Worm (Caenorhabditis elegans) whole organism, L4 larva: ENCODE results near the gene srz-14.

Experiments used
- D1046.2 ChIP-seq: fragments of 200-800 bp; sonication (Bioruptor generic); IDR thresholded peaks from 2 replicates; pipeline ENCODE4 v1.3.6; 2022; ENCODE audit warnings: missing genetic modification characterization, missing compliant biosample characterization
- F26F4.8 ChIP-seq: fragments of 200-800 bp; sonication (Bioruptor generic); conservative IDR thresholded peaks from 2 replicates; pipeline ENCODE4 v1.3.6; 2022; ENCODE audit warnings: missing genetic modification characterization, missing compliant biosample characterization
- F49E8.2 ChIP-seq: sonication (generic microtip); optimal IDR thresholded peaks from 2 replicates; lab custom pipeline; 2016; ENCODE audit warnings: missing compliant biosample characterization, mild to moderate bottlenecking, missing genetic modification characterization, borderline replicate concordance
- R02D3.7 ChIP-seq: fragments of 150-350 bp; sonication (generic microtip); optimal IDR thresholded peaks from 3 replicates; lab custom pipeline; 2014; ENCODE audit warnings: missing biosample characterization, missing genetic modification characterization
- T20F7.1 ChIP-seq: fragments of 200-800 bp; sonication (Bioruptor generic); optimal IDR thresholded peaks from 2 replicates; lab custom pipeline; 2018; ENCODE audit warnings: mild to moderate bottlenecking, missing genetic modification characterization, missing compliant biosample characterization
- Y48G9A.11 ChIP-seq: fragments of 200-800 bp; sonication (Bioruptor generic); IDR thresholded peaks from 2 replicates; pipeline ENCODE4 v1.3.6; 2022; ENCODE audit warnings: missing genetic modification reagents, missing genetic modification characterization, missing compliant biosample characterization
- Y75B8A.6 ChIP-seq: fragments of 200-800 bp; sonication (Bioruptor generic); IDR thresholded peaks from 2 replicates; pipeline ENCODE4 v1.3.6; 2022; ENCODE audit warnings: missing genetic modification reagents, missing genetic modification characterization, missing compliant biosample characterization
- ZK546.5 ChIP-seq, 2 experiments: sonication (generic microtip); optimal IDR thresholded peaks; 2 replicates each; lab custom pipeline; 2017; ENCODE audit warnings: missing biosample characterization in 2 of 2, missing genetic modification characterization in 2 of 2
- arid-1 ChIP-seq: fragments of 200-800 bp; sonication (Bioruptor generic); conservative IDR thresholded peaks from 2 replicates; pipeline ENCODE4 v1.3.6; 2022; ENCODE audit warnings: missing genetic modification reagents, missing genetic modification characterization, missing compliant biosample characterization
- ceh-82 ChIP-seq: sonication (generic microtip); optimal IDR thresholded peaks from 2 replicates; lab custom pipeline; 2017; ENCODE audit warnings: missing biosample characterization, missing genetic modification characterization
- daf-12 ChIP-seq: fragments of 150-350 bp; optimal IDR thresholded peaks from 2 replicates; lab custom pipeline; 2014; ENCODE audit warnings: missing biosample characterization, missing genetic modification reagents, missing genetic modification characterization
- daf-16 ChIP-seq, 3 experiments: sonication (generic microtip); optimal IDR thresholded peaks; 2 replicates each; lab custom pipeline; 2016 to 2017; ENCODE audit warnings: missing genetic modification characterization in 3 of 3, missing genetic modification reagents in 3 of 3, mild to moderate bottlenecking in 2 of 3, missing compliant biosample characterization in 2 of 3, missing biosample characterization in 1 of 3, moderate library complexity in 1 of 3
- daf-19 ChIP-seq: fragments of 200-800 bp; sonication (Bioruptor generic); conservative IDR thresholded peaks from 2 replicates; pipeline ENCODE4 v1.3.6; 2022; ENCODE audit warnings: missing genetic modification characterization, missing compliant biosample characterization
- daf-8 ChIP-seq: fragments of 200-800 bp; sonication (Bioruptor generic); IDR thresholded peaks from 2 replicates; pipeline ENCODE4 v1.3.6; 2022; ENCODE audit warnings: missing genetic modification characterization, missing compliant biosample characterization
- egl-27 ChIP-seq: sonication (generic microtip); optimal IDR thresholded peaks from 3 replicates; lab custom pipeline; 2017; ENCODE audit warnings: missing biosample characterization, missing genetic modification reagents, missing genetic modification characterization
- fos-1 ChIP-seq: fragments of 150-350 bp; optimal IDR thresholded peaks from 2 replicates; lab custom pipeline; 2014; ENCODE audit warnings: missing biosample characterization, missing genetic modification characterization
- hlh-30 ChIP-seq: sonication (generic microtip); optimal IDR thresholded peaks from 2 replicates; lab custom pipeline; 2017; ENCODE audit warnings: antibody characterized with exemption, mild to moderate bottlenecking, missing genetic modification characterization, missing compliant biosample characterization; ENCODE audit not compliant: insufficient read depth
- lin-38 ChIP-seq: fragments of 200-800 bp; sonication (Bioruptor generic); IDR thresholded peaks from 2 replicates; pipeline ENCODE4 v1.3.6; 2022; ENCODE audit warnings: missing genetic modification reagents, missing genetic modification characterization, missing compliant biosample characterization
- lsy-2 ChIP-seq, 2 experiments: fragments of 150-350 bp in 1 of 2; sonication (generic microtip) in 1 of 2; optimal IDR thresholded peaks; 2 replicates each; lab custom pipeline; 2014 to 2017; ENCODE audit warnings: missing biosample characterization in 2 of 2, missing genetic modification characterization in 2 of 2
- madf-5 ChIP-seq, 2 experiments: fragments of 200-800 bp; sonication (Bioruptor generic); IDR thresholded peaks; 2 replicates each; pipeline ENCODE4 v1.3.6; 2022; ENCODE audit warnings: missing compliant biosample characterization in 2 of 2, missing genetic modification characterization in 2 of 2
- mdl-1 ChIP-seq, 2 experiments: fragments of 150-350 bp in 1 of 2; sonication (generic microtip) in 1 of 2; optimal IDR thresholded peaks; 2 replicates each; lab custom pipeline; 2014 to 2017; ENCODE audit warnings: missing biosample characterization in 2 of 2, missing genetic modification characterization in 2 of 2
- mes-2 ChIP-seq: sonication (generic microtip); optimal IDR thresholded peaks from 2 replicates; lab custom pipeline; 2016; ENCODE audit warnings: missing genotype, mild to moderate bottlenecking, missing genetic modification characterization, missing compliant biosample characterization; ENCODE audit not compliant: poor library complexity, severe bottlenecking
- mxl-2 ChIP-seq: fragments of 200-800 bp; sonication (Bioruptor generic); conservative IDR thresholded peaks from 2 replicates; pipeline ENCODE4 v1.3.6; 2022; ENCODE audit warnings: missing genetic modification reagents, missing genetic modification characterization, missing compliant biosample characterization
- nhr-102 ChIP-seq: sonication (generic microtip); optimal IDR thresholded peaks from 2 replicates; lab custom pipeline; 2016; ENCODE audit warnings: mild to moderate bottlenecking, missing genetic modification characterization, moderate library complexity, missing compliant biosample characterization
- nhr-11 ChIP-seq: fragments of 150-350 bp; optimal IDR thresholded peaks from 2 replicates; lab custom pipeline; 2014; ENCODE audit warnings: missing biosample characterization, missing genetic modification characterization
- nhr-111 ChIP-seq: fragments of 200-800 bp; sonication (Bioruptor generic); optimal IDR thresholded peaks from 2 replicates; lab custom pipeline; 2018; ENCODE audit warnings: mild to moderate bottlenecking, missing genetic modification characterization, missing compliant biosample characterization
- nhr-25 ChIP-seq: sonication (generic microtip); optimal IDR thresholded peaks from 2 replicates; lab custom pipeline; 2017; ENCODE audit warnings: missing genetic modification characterization, mild to moderate bottlenecking, missing compliant biosample characterization, antibody characterized with exemption, moderate library complexity, borderline replicate concordance; ENCODE audit not compliant: insufficient read depth
- nhr-42 ChIP-seq: fragments of 200-800 bp; sonication (Bioruptor generic); IDR thresholded peaks from 2 replicates; pipeline ENCODE4 v1.3.6; 2022; ENCODE audit warnings: missing genetic modification characterization, missing compliant biosample characterization
- nhr-48 ChIP-seq: sonication (generic microtip); optimal IDR thresholded peaks from 2 replicates; lab custom pipeline; 2016; ENCODE audit warnings: mild to moderate bottlenecking, missing genetic modification characterization, missing compliant biosample characterization
- nhr-76 ChIP-seq: fragments of 150-350 bp; optimal IDR thresholded peaks from 2 replicates; lab custom pipeline; 2014; ENCODE audit warnings: missing biosample characterization, missing genetic modification characterization
- pha-4 ChIP-seq, 2 experiments: fragments of 150-350 bp in 1 of 2; fragments of 200-800 bp in 1 of 2; sonication (Bioruptor generic) in 1 of 2; IDR thresholded peaks in 1 of 2; optimal IDR thresholded peaks in 1 of 2; 2 replicates each; pipeline versions ENCODE4 v1.3.6 to Lab custom; 2014 to 2022; ENCODE audit warnings: missing genetic modification characterization in 2 of 2, missing genetic modification reagents in 2 of 2, missing biosample characterization in 1 of 2, missing compliant biosample characterization in 1 of 2
- rbr-2 ChIP-seq: sonication (generic microtip); optimal IDR thresholded peaks from 2 replicates; lab custom pipeline; 2016; ENCODE audit warnings: missing genotype, missing genetic modification characterization, missing compliant biosample characterization
- set-16 ChIP-seq: fragments of 200-800 bp; sonication (Bioruptor generic); IDR thresholded peaks from 2 replicates; pipeline ENCODE4 v1.3.6; 2022; ENCODE audit warnings: missing genetic modification reagents, missing genetic modification characterization, missing compliant biosample characterization
- spr-3 ChIP-seq: fragments of 200-800 bp; sonication (Bioruptor generic); optimal IDR thresholded peaks from 2 replicates; lab custom pipeline; 2018; ENCODE audit warnings: mild to moderate bottlenecking, missing genetic modification characterization, missing compliant biosample characterization
- unc-39 ChIP-seq: sonication (generic microtip); optimal IDR thresholded peaks from 2 replicates; lab custom pipeline; 2017; ENCODE audit warnings: missing biosample characterization, missing genetic modification characterization
- unc-62 ChIP-seq, 3 experiments: fragments of 150-350 bp in 1 of 3; sonication (generic microtip); optimal IDR thresholded peaks in 2 of 3; peaks in 1 of 3; 1 replicate in 1 of 3; 2 replicates in 2 of 3; lab custom pipeline; 2014 to 2017; ENCODE audit warnings: missing biosample characterization in 3 of 3, missing genetic modification characterization in 3 of 3, missing genetic modification reagents in 3 of 3, missing genotype in 1 of 3
- vab-7 ChIP-seq: fragments of 200-800 bp; sonication (Bioruptor generic); IDR thresholded peaks from 2 replicates; pipeline ENCODE4 v1.3.6; 2022; ENCODE audit warnings: missing genetic modification reagents, missing genetic modification characterization, missing compliant biosample characterization
- zfp-2 ChIP-seq: sonication (generic microtip); optimal IDR thresholded peaks from 2 replicates; lab custom pipeline; 2016; ENCODE audit warnings: mild to moderate bottlenecking, missing genetic modification characterization, missing compliant biosample characterization
- zip-2 ChIP-seq: fragments of 150-350 bp; optimal IDR thresholded peaks from 2 replicates; lab custom pipeline; 2014; ENCODE audit warnings: missing biosample characterization, missing genetic modification characterization

Gene srz-14

ce11 chrV:16183357-16183756, at the start of gene srz-14:
Gene srz-14, plus strand, starts transcription at chrV:16183657.
- TF ChIP-seq nhr-76 (no peak), rbr-2 (no peak), T20F7.1 (no peak), spr-3 (GFP tag; lab: Kevin White, UChicago) (no peak), ZK546.5 (tag; optimal IDR thresholded peaks at IDR 0.05; lab: Kevin White, UChicago) (no peak), set-16 (no peak), mdl-1 (tag; optimal IDR thresholded peaks at IDR 0.05; lab: Kevin White, UChicago) (no peak), daf-19 (GFP tag; lab: Robert Waterston, UW) (no peak), lsy-2 (tag; optimal IDR thresholded peaks at IDR 0.05; lab: Kevin White, UChicago) (no peak), Y48G9A.11 (GFP tag; lab: Robert Waterston, UW) (no peak), madf-5 (GFP tag; IDR thresholded peaks at IDR 0.05; lab: Robert Waterston, UW) (no peak), unc-62 (GFP tag; optimal IDR thresholded peaks at IDR 0.05 in 1 of 2; lab: Kevin White, UChicago) (no peak), unc-62 (tag; optimal IDR thresholded peaks at IDR 0.05; lab: Kevin White, UChicago) (no peak), Y75B8A.6 (GFP tag; lab: Robert Waterston, UW) (no peak), zip-2 (tag; lab: Kevin White, UChicago) (no peak), nhr-111 (GFP tag; lab: Kevin White, UChicago) (no peak), mes-2 (tag; lab: Kevin White, UChicago) (no peak), vab-7 (GFP tag; lab: Robert Waterston, UW) (no peak), D1046.2 (no peak), nhr-48 (tag; lab: Kevin White, UChicago) (no peak)

ce11 chrV:16137043-16137442, 46.4 kb upstream of the srz-14 start, which contains the start of gene F44G3.7:
Gene F44G3.7, minus strand, starts transcription at chrV:16137143.
- TF ChIP-seq F26F4.8 (GFP tag; lab: Robert Waterston, UW) = no peak
- no peak for TF ChIP-seq zfp-2 (tag; lab: Kevin White, UChicago)
- TF ChIP-seq fos-1 = no peak
- TF ChIP-seq lin-38 (GFP tag; lab: Robert Waterston, UW) = no peak
- TF ChIP-seq unc-39 (tag; lab: Kevin White, UChicago) = no peak
- TF ChIP-seq nhr-102 (tag; lab: Kevin White, UChicago) = no peak
- no peak for TF ChIP-seq arid-1 (GFP tag; lab: Robert Waterston, UW)
- TF ChIP-seq ceh-82 = no peak
- no peak for TF ChIP-seq nhr-42
- TF ChIP-seq daf-8 (GFP tag; lab: Robert Waterston, UW) = no peak
- no peak for TF ChIP-seq daf-16 (GFP tag; optimal IDR thresholded peaks at IDR 0.05; lab: Kevin White, UChicago)
- TF ChIP-seq daf-16 (tag; optimal IDR thresholded peaks at IDR 0.05; lab: Kevin White, UChicago) = no peak
- TF ChIP-seq nhr-11 = no peak
- TF ChIP-seq mxl-2 (GFP tag; lab: Robert Waterston, UW) = no peak
- no peak for TF ChIP-seq rbr-2
- no peak for TF ChIP-seq daf-12 (tag; lab: Kevin White, UChicago)
- no peak for TF ChIP-seq hlh-30 (tag; lab: Kevin White, UChicago)
- no peak for TF ChIP-seq unc-62 (GFP tag; optimal IDR thresholded peaks at IDR 0.05 in 1 of 2; lab: Kevin White, UChicago)
- TF ChIP-seq unc-62 (tag; optimal IDR thresholded peaks at IDR 0.05; lab: Kevin White, UChicago) = no peak
- no peak for TF ChIP-seq F49E8.2 (tag; lab: Kevin White, UChicago)
- no peak for TF ChIP-seq T20F7.1

- TF ChIP-seq nhr-48 (tag; lab: Kevin White, UChicago) (no peak), pha-4 (GFP tag; IDR thresholded peaks at IDR 0.05; lab: Robert Waterston, UW) (no peak), pha-4 (tag; optimal IDR thresholded peaks at IDR 0.05; lab: Kevin White, UChicago) (no peak), egl-27 (tag; lab: Kevin White, UChicago) (no peak), R02D3.7 (tag; lab: Kevin White, UChicago) (no peak), nhr-42 (no peak), nhr-25 (tag; lab: Kevin White, UChicago) (no peak)
Observed at ce11 chrV:16139529-16139928, 43.9 kb upstream of the srz-14 start, which contains the start of gene clc-11. Gene clc-11, minus strand, starts transcription at chrV:16139629.
